Worm (Caenorhabditis elegans): Measurements from ENCODE around the gene F45F2.9.

ce11 chrV:8495106-8495505, 18.2 kb downstream of the F45F2.9 start:
- no peak for TF ChIP-seq elt-1 (tag; optimal IDR thresholded peaks at IDR 0.05; ENCODE audit: borderline replicate concordance, insufficient read depth)
- no peak for TF ChIP-seq nhr-237 (tag; optimal IDR thresholded peaks at IDR 0.05)
- TF ChIP-seq unc-62 (GFP tag; optimal IDR thresholded peaks at IDR 0.05): no peak
- TF ChIP-seq ceh-39 (tag; optimal IDR thresholded peaks at IDR 0.05): no peak
- TF ChIP-seq M03D4.4 (tag; optimal IDR thresholded peaks at IDR 0.05): no peak
- TF ChIP-seq unc-39 (tag; optimal IDR thresholded peaks at IDR 0.05): no peak
- no peak for TF ChIP-seq snpc-4 (tag; optimal IDR thresholded peaks at IDR 0.05)
- TF ChIP-seq nhr-12 (tag; optimal IDR thresholded peaks at IDR 0.05): no peak
